ENCODE assay signal across 1 fruit fly cellular context in the genomic region with DNA sequence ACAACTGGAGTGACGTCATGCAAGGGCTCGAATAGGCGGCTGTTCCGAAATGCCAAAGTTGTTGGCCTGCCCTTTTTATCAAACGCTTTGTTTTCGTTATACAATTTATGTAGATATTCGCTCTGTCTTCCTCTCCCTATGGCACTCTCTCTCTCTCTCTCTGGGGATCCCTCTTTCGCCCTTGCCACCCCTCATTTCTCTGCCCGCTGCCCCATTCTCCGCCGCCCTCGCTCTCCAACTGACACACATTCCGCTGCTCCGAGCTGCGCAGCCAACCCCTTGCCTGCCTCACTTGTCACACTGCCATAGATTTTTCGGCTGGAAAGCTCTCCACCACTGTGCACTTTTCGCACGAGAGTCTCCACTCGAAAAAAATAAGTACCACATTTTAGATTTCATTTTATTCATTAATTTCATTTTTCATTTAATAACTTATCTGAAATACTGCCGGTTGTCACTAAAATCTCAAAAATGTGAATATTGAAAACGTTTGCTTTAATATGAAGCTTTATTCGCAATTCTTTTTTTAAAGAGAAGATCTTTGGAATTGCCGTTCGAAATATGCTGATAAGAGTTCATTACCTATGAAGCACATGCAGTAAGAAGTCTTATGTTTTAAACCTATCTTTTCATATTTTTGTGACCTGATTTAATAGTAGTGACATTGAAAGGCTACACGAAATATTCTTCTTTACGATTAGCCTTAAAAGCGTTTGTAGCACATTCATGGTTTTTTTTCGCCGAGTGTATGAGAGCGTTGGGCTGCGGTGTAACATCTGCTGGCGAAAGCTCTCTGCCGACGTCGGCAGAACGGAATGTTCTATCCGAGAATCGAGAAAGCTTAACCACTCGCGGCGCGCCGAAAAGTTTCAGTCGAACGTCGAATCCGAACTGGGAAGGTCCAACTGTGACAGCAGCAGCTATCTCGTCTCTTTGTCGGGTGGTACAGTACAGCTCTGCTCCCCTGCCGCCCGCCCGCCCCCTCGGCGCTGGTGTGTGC.
TF ChIP-seq lines count a peak whose summit lies in the region.

No protein-coding gene starts in this region.

TF ChIP-seq in whole organism, embryonic, 481 proteins besides CTCF, POLR2A, EP300 and RAD21 (continued from another document and continues in another):
- TF ChIP-seq lab (GFP tag; optimal IDR thresholded peaks at IDR 0.05; lab: Kevin White, UChicago), result peak; percentile 86
- TF ChIP-seq MESR4 (GFP tag; optimal IDR thresholded peaks at IDR 0.05; lab: Kevin White, UChicago), result no peak
- TF ChIP-seq Scr (GFP tag; IDR thresholded peaks at IDR 0.05; lab: Robert Waterston, UW; ENCODE audit: partially characterized antibody), result peak; percentile 44
- no peak for TF ChIP-seq Mrtf (GFP tag; IDR thresholded peaks at IDR 0.05; lab: Robert Waterston, UW)
- TF ChIP-seq Oli (tag; optimal IDR thresholded peaks at IDR 0.05; lab: Kevin White, UChicago), result peak; percentile 91
- no peak for TF ChIP-seq tll (GFP tag; optimal IDR thresholded peaks at IDR 0.05; lab: Kevin White, UChicago)
- TF ChIP-seq Asciz (GFP tag; optimal IDR thresholded peaks at IDR 0.05; lab: Kevin White, UChicago), result peak; percentile 76
- peak; percentile 71 for TF ChIP-seq CG17568 (GFP tag; optimal IDR thresholded peaks at IDR 0.05; lab: Kevin White, UChicago)
- peak; percentile 66; the same call in 1 of the 2 replicates for TF ChIP-seq Atf6 (GFP tag; IDR thresholded peaks at IDR 0.05; lab: Robert Waterston, UW)
- no peak for TF ChIP-seq CG2202 (tag; optimal IDR thresholded peaks at IDR 0.05; lab: Kevin White, UChicago)
- TF ChIP-seq Nf-YB (GFP tag; optimal IDR thresholded peaks at IDR 0.05; lab: Kevin White, UChicago), result peak; percentile 72
- TF ChIP-seq CG14667 (GFP tag; IDR thresholded peaks at IDR 0.05; lab: Robert Waterston, UW), result no peak; the same call in 1 of the 2 replicates
- no peak for TF ChIP-seq peb (GFP tag; IDR thresholded peaks at IDR 0.05; lab: Robert Waterston, UW)
- TF ChIP-seq CG11723 (GFP tag; optimal IDR thresholded peaks at IDR 0.05; lab: Kevin White, UChicago), result peak; percentile 90
- no peak for TF ChIP-seq usp (GFP tag; optimal IDR thresholded peaks at IDR 0.05; lab: Kevin White, UChicago)
- TF ChIP-seq CG9932 (GFP tag; IDR thresholded peaks at IDR 0.05; lab: Robert Waterston, UW), result peak; percentile 74
- no peak for TF ChIP-seq Gsc (GFP tag; IDR thresholded peaks at IDR 0.05; lab: Robert Waterston, UW)
- no peak for TF ChIP-seq danr (GFP tag; IDR thresholded peaks at IDR 0.05; lab: Robert Waterston, UW)
- TF ChIP-seq CG3995 (GFP tag; optimal IDR thresholded peaks at IDR 0.05; lab: Kevin White, UChicago), result peak; percentile 73
- no peak for TF ChIP-seq dan (GFP tag; IDR thresholded peaks at IDR 0.05; lab: Robert Waterston, UW)
- peak; percentile 46 for TF ChIP-seq lbe (GFP tag; optimal IDR thresholded peaks at IDR 0.05; lab: Kevin White, UChicago)
- peak; percentile 1 for TF ChIP-seq Neu2 (GFP tag; optimal IDR thresholded peaks at IDR 0.05; lab: Kevin White, UChicago; ENCODE audit: borderline replicate concordance)
- TF ChIP-seq Dip2 (GFP tag; IDR thresholded peaks at IDR 0.05; lab: Robert Waterston, UW), result no peak
- no peak for TF ChIP-seq otp (GFP tag; IDR thresholded peaks at IDR 0.05; lab: Robert Waterston, UW)
- TF ChIP-seq ham (GFP tag; IDR thresholded peaks at IDR 0.05; lab: Robert Waterston, UW), result no peak
- TF ChIP-seq klu (GFP tag; IDR thresholded peaks at IDR 0.05; lab: Robert Waterston, UW), result peak; percentile 72; the same call in 1 of the 2 replicates
- peak; percentile 91 for TF ChIP-seq org-1 (GFP tag; optimal IDR thresholded peaks at IDR 0.05; lab: Kevin White, UChicago)
- 0 out of 2 replicates have a peak, but pooled peaks have one; percentile 44 for TF ChIP-seq CG42726 (GFP tag; IDR thresholded peaks at IDR 0.05; lab: Robert Waterston, UW; ENCODE audit: partially characterized antibody)
- TF ChIP-seq gem (tag; optimal IDR thresholded peaks at IDR 0.05; lab: Kevin White, UChicago), result peak; percentile 91
- no peak for TF ChIP-seq D (optimal IDR thresholded peaks at IDR 0.05; lab: Kevin White, UChicago)
- peak; percentile 90 for TF ChIP-seq D (GFP tag; optimal IDR thresholded peaks at IDR 0.05; lab: Kevin White, UChicago)
- TF ChIP-seq CG4404 (GFP tag; IDR thresholded peaks at IDR 0.05; lab: Robert Waterston, UW), result no peak
- TF ChIP-seq CG17612 (GFP tag; IDR thresholded peaks at IDR 0.05; lab: Robert Waterston, UW), result no peak
- no peak for TF ChIP-seq hth (optimal IDR thresholded peaks at IDR 0.05; lab: Kevin White, UChicago)
- peak in 1 of 2 experiments; percentile 96 for TF ChIP-seq eve (GFP tag; optimal IDR thresholded peaks at IDR 0.05; lab: Kevin White, UChicago)
- TF ChIP-seq Xbp1 (GFP tag; optimal IDR thresholded peaks at IDR 0.05; lab: Kevin White, UChicago), result peak; percentile 87
- peak; percentile 1 for TF ChIP-seq TFAM (GFP tag; optimal IDR thresholded peaks at IDR 0.05; lab: Kevin White, UChicago)
- TF ChIP-seq Dbx (GFP tag; IDR thresholded peaks at IDR 0.05; lab: Robert Waterston, UW), result 0 out of 3 replicates have a peak, but pooled peaks have one; percentile 42
- peak; percentile 18 for TF ChIP-seq fd64A (GFP tag; optimal IDR thresholded peaks at IDR 0.05; lab: Kevin White, UChicago)
- TF ChIP-seq tap (tag; optimal IDR thresholded peaks at IDR 0.05; lab: Kevin White, UChicago), result peak; percentile 30
- TF ChIP-seq Xrp1 (GFP tag; IDR thresholded peaks at IDR 0.05; lab: Robert Waterston, UW), result peak; percentile 29; the same call in 1 of the 2 replicates
- TF ChIP-seq odd (GFP tag; optimal IDR thresholded peaks at IDR 0.05; lab: Kevin White, UChicago), result peak; percentile 90
- no peak for TF ChIP-seq gt (GFP tag; IDR thresholded peaks at IDR 0.05; lab: Robert Waterston, UW)
- TF ChIP-seq ranshi (GFP tag; IDR thresholded peaks at IDR 0.05; lab: Robert Waterston, UW), result peak; percentile 35
- peak; percentile 68 for TF ChIP-seq tx (GFP tag; optimal IDR thresholded peaks at IDR 0.05; lab: Kevin White, UChicago)
- TF ChIP-seq CG10462 (GFP tag; optimal IDR thresholded peaks at IDR 0.05; lab: Kevin White, UChicago), result peak; percentile 76
- TF ChIP-seq bsh (GFP tag; optimal IDR thresholded peaks at IDR 0.05; lab: Kevin White, UChicago), result peak in 1 of 2 experiments; percentile 70
- peak; percentile 75 for TF ChIP-seq CG15601 (tag; optimal IDR thresholded peaks at IDR 0.05; lab: Kevin White, UChicago)
- TF ChIP-seq crp (GFP tag; optimal IDR thresholded peaks at IDR 0.05; lab: Kevin White, UChicago), result peak in 1 of 2 experiments; percentile 56
- TF ChIP-seq Hmx (GFP tag; optimal IDR thresholded peaks at IDR 0.05; lab: Kevin White, UChicago), result peak; percentile 60
- TF ChIP-seq Rx (GFP tag; IDR thresholded peaks at IDR 0.05; lab: Robert Waterston, UW), result 0 out of 2 replicates have a peak, but pooled peaks have one; percentile 3
- TF ChIP-seq wdn (GFP tag; IDR thresholded peaks at IDR 0.05; lab: Robert Waterston, UW), result peak; percentile 37
- peak; percentile 90 for TF ChIP-seq CG31441 (GFP tag; IDR thresholded peaks at IDR 0.05; lab: Robert Waterston, UW)
- no peak for TF ChIP-seq Tbp (GFP tag; optimal IDR thresholded peaks at IDR 0.05; lab: Kevin White, UChicago)
- TF ChIP-seq CG18764 (GFP tag; optimal IDR thresholded peaks at IDR 0.05; lab: Kevin White, UChicago), result peak; percentile 82
- TF ChIP-seq sens-2 (GFP tag; IDR thresholded peaks at IDR 0.05; lab: Robert Waterston, UW), result no peak
- no peak for TF ChIP-seq sim (GFP tag; IDR thresholded peaks at IDR 0.05; lab: Robert Waterston, UW)
- no peak for TF ChIP-seq Dp (GFP tag; optimal IDR thresholded peaks at IDR 0.05; lab: Kevin White, UChicago)
- peak; percentile 25 for TF ChIP-seq Sry-β (GFP tag; optimal IDR thresholded peaks at IDR 0.05; lab: Kevin White, UChicago)
- 0 out of 3 replicates have a peak, but pooled peaks have one; percentile 20 for TF ChIP-seq ase (GFP tag; IDR thresholded peaks at IDR 0.05; lab: Robert Waterston, UW)
- TF ChIP-seq tio (GFP tag; optimal IDR thresholded peaks at IDR 0.05; lab: Kevin White, UChicago), result peak; percentile 95
- no peak for TF ChIP-seq Lpt (GFP tag; optimal IDR thresholded peaks at IDR 0.05; lab: Kevin White, UChicago)
- TF ChIP-seq Lim3 (GFP tag; IDR thresholded peaks at IDR 0.05; lab: Robert Waterston, UW), result no peak
- TF ChIP-seq CG17359 (tag; optimal IDR thresholded peaks at IDR 0.05; lab: Kevin White, UChicago), result peak; percentile 86
- TF ChIP-seq HmgZ (tag; optimal IDR thresholded peaks at IDR 0.05; lab: Kevin White, UChicago), result peak; percentile 49
- TF ChIP-seq CG4730 (GFP tag; IDR thresholded peaks at IDR 0.05; lab: Robert Waterston, UW), result peak; percentile 27; the same call in 1 of the 2 replicates
- TF ChIP-seq btn (GFP tag; optimal IDR thresholded peaks at IDR 0.05; lab: Kevin White, UChicago), result peak; percentile 42
- no peak for TF ChIP-seq CG15479 (GFP tag; optimal IDR thresholded peaks at IDR 0.05; lab: Kevin White, UChicago)
- peak; percentile 64 for TF ChIP-seq YL-1 (GFP tag; optimal IDR thresholded peaks at IDR 0.05; lab: Kevin White, UChicago)
- TF ChIP-seq sisA (GFP tag; IDR thresholded peaks at IDR 0.05; lab: Robert Waterston, UW), result peak; percentile 44; the same call in 1 of the 2 replicates
- TF ChIP-seq NC2β (GFP tag; optimal IDR thresholded peaks at IDR 0.05; lab: Kevin White, UChicago), result peak; percentile 50
- no peak for TF ChIP-seq CG4360 (GFP tag; IDR thresholded peaks at IDR 0.05; lab: Robert Waterston, UW)
- no peak for TF ChIP-seq fd102C (GFP tag; optimal IDR thresholded peaks at IDR 0.05; lab: Kevin White, UChicago)
- TF ChIP-seq CG18011 (GFP tag; optimal IDR thresholded peaks at IDR 0.05; lab: Kevin White, UChicago), result peak; percentile 68
- TF ChIP-seq jumu (GFP tag; optimal IDR thresholded peaks at IDR 0.05; lab: Kevin White, UChicago), result peak; percentile 78
- TF ChIP-seq sr (GFP tag; IDR thresholded peaks at IDR 0.05; lab: Robert Waterston, UW), result peak; percentile 36; the same call in 1 of the 3 replicates
- peak; percentile 89 for TF ChIP-seq zfh2 (GFP tag; optimal IDR thresholded peaks at IDR 0.05; lab: Kevin White, UChicago)
- TF ChIP-seq CG3281 (GFP tag; optimal IDR thresholded peaks at IDR 0.05; lab: Kevin White, UChicago), result peak; percentile 95
- TF ChIP-seq ken (GFP tag; IDR thresholded peaks at IDR 0.05; lab: Robert Waterston, UW), result no peak; the same call in 2 of the 3 replicates
- peak; percentile 83 for TF ChIP-seq PHDP (tag; optimal IDR thresholded peaks at IDR 0.05; lab: Kevin White, UChicago)
- TF ChIP-seq yki (optimal IDR thresholded peaks at IDR 0.05; lab: Kevin White, UChicago), result peak; percentile 34
- peak; percentile 74 for TF ChIP-seq Fer2 (tag; optimal IDR thresholded peaks at IDR 0.05; lab: Kevin White, UChicago)
- TF ChIP-seq CG11560 (tag; IDR thresholded peaks at IDR 0.05; lab: Robert Waterston, UW), result peak; percentile 54; the same call in 1 of the 3 replicates
- TF ChIP-seq ara (GFP tag; IDR thresholded peaks at IDR 0.05; lab: Robert Waterston, UW), result peak; percentile 63
- peak; percentile 64 for TF ChIP-seq esg (GFP tag; conservative IDR thresholded peaks at IDR 0.05; lab: Robert Waterston, UW)
- peak; percentile 96 for TF ChIP-seq CG30403 (GFP tag; optimal IDR thresholded peaks at IDR 0.05; lab: Kevin White, UChicago)
- TF ChIP-seq CG5180 (GFP tag; optimal IDR thresholded peaks at IDR 0.05; lab: Kevin White, UChicago), result peak; percentile 84
- TF ChIP-seq Bdp1 (GFP tag; optimal IDR thresholded peaks at IDR 0.05; lab: Kevin White, UChicago), result peak; percentile 62
- TF ChIP-seq D19B (GFP tag; optimal IDR thresholded peaks at IDR 0.05; lab: Kevin White, UChicago), result peak; percentile 85
- peak; percentile 40; the same call in 1 of the 2 replicates for TF ChIP-seq CG11247 (GFP tag; IDR thresholded peaks at IDR 0.05; lab: Robert Waterston, UW)
- no peak for TF ChIP-seq Doc2 (GFP tag; IDR thresholded peaks at IDR 0.05; lab: Robert Waterston, UW)
- peak; percentile 91 for TF ChIP-seq CG2120 (GFP tag; optimal IDR thresholded peaks at IDR 0.05; lab: Kevin White, UChicago)
- TF ChIP-seq vfl (GFP tag; optimal IDR thresholded peaks at IDR 0.05; lab: Kevin White, UChicago), result peak; percentile 74
- peak; percentile 69; the same call in 1 of the 2 replicates for TF ChIP-seq Ptx1 (GFP tag; IDR thresholded peaks at IDR 0.05; lab: Robert Waterston, UW)
- TF ChIP-seq cas (GFP tag; IDR thresholded peaks at IDR 0.05; lab: Robert Waterston, UW), result no peak
- TF ChIP-seq CG1603 (tag; optimal IDR thresholded peaks at IDR 0.05; lab: Kevin White, UChicago), result peak; percentile 14
- TF ChIP-seq CG2199 (GFP tag; IDR thresholded peaks at IDR 0.05; lab: Robert Waterston, UW), result peak; percentile 78; the same call in 2 of the 3 replicates
- peak; percentile 71 for TF ChIP-seq CG9609 (GFP tag; optimal IDR thresholded peaks at IDR 0.05; lab: Kevin White, UChicago)
- TF ChIP-seq seq (GFP tag; IDR thresholded peaks at IDR 0.05; lab: Robert Waterston, UW), result no peak
- peak; percentile 11 for TF ChIP-seq Spps (tag; optimal IDR thresholded peaks at IDR 0.05; lab: Kevin White, UChicago)
- TF ChIP-seq scrt (GFP tag; optimal IDR thresholded peaks at IDR 0.05; lab: Kevin White, UChicago), result peak; percentile 80
- peak; percentile 68 for TF ChIP-seq CG12299 (tag; optimal IDR thresholded peaks at IDR 0.05; lab: Kevin White, UChicago)
- TF ChIP-seq CG15696 (tag; optimal IDR thresholded peaks at IDR 0.05; lab: Kevin White, UChicago), result peak; percentile 25
- TF ChIP-seq Ets97D (GFP tag; optimal IDR thresholded peaks at IDR 0.05; lab: Kevin White, UChicago), result no peak
- peak; percentile 34 for TF ChIP-seq CG10565 (GFP tag; optimal IDR thresholded peaks at IDR 0.05; lab: Kevin White, UChicago)
- TF ChIP-seq CG14014 (GFP tag; IDR thresholded peaks at IDR 0.05; lab: Robert Waterston, UW), result 0 out of 2 replicates have a peak, but pooled peaks have one; percentile 52
- TF ChIP-seq fru (optimal IDR thresholded peaks at IDR 0.05; lab: Kevin White, UChicago), result no peak
- TF ChIP-seq Atf-2 (GFP tag; optimal IDR thresholded peaks at IDR 0.05; lab: Kevin White, UChicago), result peak; percentile 76
- no peak for TF ChIP-seq ac (GFP tag; optimal IDR thresholded peaks at IDR 0.05; lab: Kevin White, UChicago)
- TF ChIP-seq CG4820 (GFP tag; optimal IDR thresholded peaks at IDR 0.05; lab: Kevin White, UChicago), result peak; percentile 79
- 0 out of 3 replicates have a peak, but pooled peaks have one; percentile 15 for TF ChIP-seq CG2889 (GFP tag; IDR thresholded peaks at IDR 0.05; lab: Robert Waterston, UW)
- TF ChIP-seq cg (GFP tag; optimal IDR thresholded peaks at IDR 0.05; lab: Kevin White, UChicago), result no peak
- TF ChIP-seq CG8281 (tag; optimal IDR thresholded peaks at IDR 0.05; lab: Kevin White, UChicago), result peak; percentile 76
- peak; percentile 69 for TF ChIP-seq CG6689 (GFP tag; IDR thresholded peaks at IDR 0.05; lab: Robert Waterston, UW)
- TF ChIP-seq ind (GFP tag; optimal IDR thresholded peaks at IDR 0.05; lab: Kevin White, UChicago), result peak; percentile 90
- TF ChIP-seq CG17385 (GFP tag; optimal IDR thresholded peaks at IDR 0.05; lab: Kevin White, UChicago), result peak; percentile 87
- TF ChIP-seq CG11504 (tag; optimal IDR thresholded peaks at IDR 0.05; lab: Kevin White, UChicago), result peak; percentile 94
